Worm (Caenorhabditis elegans) whole organism, late embryonic: ENCODE results near the gene cyh-1.

ENCODE experiments used
- F13H6.1 ChIP-seq: sonication (generic microtip); optimal IDR thresholded peaks from 2 replicates; lab custom pipeline; 2016; ENCODE audit warnings: missing genetic modification characterization, missing compliant biosample characterization
- elt-4 ChIP-seq: sonication (generic microtip); optimal IDR thresholded peaks from 2 replicates; lab custom pipeline; 2016; ENCODE audit warnings: missing genetic modification characterization, missing compliant biosample characterization
- pqm-1 ChIP-seq: sonication (generic microtip); optimal IDR thresholded peaks from 2 replicates; lab custom pipeline; 2016; ENCODE audit warnings: missing genetic modification characterization, missing compliant biosample characterization

DNA sequence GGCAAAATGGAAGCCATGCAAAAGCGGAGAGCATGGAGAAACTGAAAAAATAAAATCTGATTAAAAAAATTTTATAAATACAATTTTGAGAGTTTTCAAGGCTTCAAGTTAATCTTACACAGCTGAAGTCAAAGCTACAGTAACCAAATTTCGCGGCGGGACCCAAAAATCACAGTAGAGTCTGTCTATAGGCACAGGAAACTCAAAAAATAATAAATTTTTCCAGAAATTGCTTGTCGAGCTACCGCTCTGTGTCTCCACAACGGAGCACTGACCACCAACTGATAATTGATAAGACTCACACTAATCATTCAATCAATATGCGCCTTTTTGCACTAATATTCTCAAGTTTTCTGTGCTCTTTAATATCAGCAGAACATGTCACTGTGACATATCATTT lies 45.5 kb downstream of the cyh-1 start, which contains the start of gene W10G11.19:
- TF ChIP-seq F13H6.1 (tag; lab: Kevin White, UChicago) (no peak), pqm-1 (no peak), elt-4 (tag; lab: Kevin White, UChicago) (no peak)
